Worm (Caenorhabditis elegans): Measurements from ENCODE around the gene cisd-3.1.
A peak's percentile ranks its signal among the peaks of the same experiment; 100 is the strongest.

The cisd-3.1 gene

DNA sequence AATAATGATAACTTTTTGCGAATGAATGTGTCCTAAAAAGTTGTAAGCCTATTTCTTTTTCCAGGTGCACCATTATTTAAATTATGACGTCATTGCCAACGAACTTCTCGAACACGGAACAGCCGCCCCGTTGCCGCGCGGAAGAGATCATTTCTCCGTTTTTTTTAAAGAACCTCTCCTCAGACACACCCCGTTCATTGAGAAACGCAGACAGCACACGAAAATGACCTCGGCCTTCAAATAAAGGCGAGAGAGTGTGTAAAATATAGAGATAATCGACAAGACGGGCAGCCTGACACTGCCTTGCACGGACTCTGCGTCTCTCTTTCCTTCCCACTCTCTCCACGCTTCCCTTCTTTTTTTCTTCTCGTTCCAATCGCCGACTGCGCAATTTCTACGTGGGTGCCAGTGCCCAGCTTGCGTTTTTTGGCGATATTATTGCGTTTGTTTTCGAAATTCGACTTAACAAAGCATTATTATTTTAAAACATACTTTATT, 17.8 kb downstream of the cisd-3.1 start (continued):
- no peak for TF ChIP-seq attf-3 (GFP tag; conservative IDR thresholded peaks at IDR 0.05)
- no peak for TF ChIP-seq lir-1 (GFP tag; conservative IDR thresholded peaks at IDR 0.05)
- no peak for TF ChIP-seq fkh-3 (tag; optimal IDR thresholded peaks at IDR 0.05)

DNA sequence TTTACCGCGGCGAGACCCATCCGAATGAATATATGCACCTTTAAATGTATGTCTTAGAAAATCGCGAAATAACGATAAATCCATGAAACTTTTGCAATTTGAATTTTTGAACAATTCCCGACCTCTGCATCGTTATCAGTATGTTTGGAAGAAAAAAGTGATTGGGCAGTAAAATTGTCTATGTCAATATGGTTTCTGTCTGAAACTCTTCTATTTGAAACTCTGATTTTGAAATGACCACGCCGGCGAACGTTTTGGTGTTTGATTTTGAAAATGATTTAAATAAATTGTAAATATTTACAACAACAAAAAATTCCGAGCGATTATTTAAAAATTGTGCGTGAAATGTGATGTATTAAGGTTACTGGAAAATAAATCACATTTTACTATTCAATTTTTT, 18.6 kb downstream of the cisd-3.1 start:
- TF ChIP-seq ceh-40 (GFP tag; IDR thresholded peaks at IDR 0.05) (no peak), nhr-80 (tag; optimal IDR thresholded peaks at IDR 0.05) (peak; percentile 43)

DNA sequence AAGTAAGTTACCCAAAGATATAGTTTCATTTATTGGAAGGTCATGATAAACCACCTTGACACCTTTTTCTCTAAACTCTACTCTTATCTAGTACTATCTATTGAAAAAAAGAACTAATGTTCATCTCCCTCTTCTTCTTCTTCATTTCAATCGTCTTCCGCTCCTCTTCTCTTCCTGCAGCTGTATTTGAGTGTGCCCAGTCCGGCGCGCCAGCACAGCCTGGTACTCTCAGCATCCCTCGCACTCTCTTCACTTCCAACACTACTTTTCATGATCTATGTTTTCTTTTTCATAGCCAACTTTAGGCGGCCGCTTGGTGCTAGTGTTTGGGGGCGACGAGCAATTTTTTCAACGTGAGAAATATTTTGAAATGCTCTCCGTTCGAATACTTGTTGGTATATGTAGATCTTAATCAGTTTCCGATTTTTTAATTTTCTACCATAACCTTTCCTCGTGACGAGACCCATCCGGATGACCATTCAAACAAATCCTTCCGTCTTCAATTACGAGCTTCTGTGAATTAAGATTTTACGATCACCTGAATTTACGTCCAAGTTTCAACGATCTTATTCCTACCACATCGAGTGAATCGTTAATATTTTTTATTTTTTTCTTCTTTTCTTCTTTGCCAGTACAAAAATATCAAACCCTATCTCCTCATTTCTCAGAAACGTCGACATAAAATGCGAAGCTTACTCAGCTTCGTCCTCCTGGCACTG, 19.5 kb downstream of the cisd-3.1 start, which contains the start of gene pan-1:
pan-1 (plus strand) TSS at position 669 of the 719 bp plus-strand sequence.
- TF ChIP-seq hmg-1.2 (GFP tag; IDR thresholded peaks at IDR 0.05), result peak; percentile 76; the same call in 1 of the 2 replicates
- no peak for TF ChIP-seq ekl-4 (GFP tag; IDR thresholded peaks at IDR 0.05)
- no peak for TF ChIP-seq ceh-58 (GFP tag; IDR thresholded peaks at IDR 0.05)
- no peak for TF ChIP-seq cebp-1 (GFP tag; IDR thresholded peaks at IDR 0.05)
- TF ChIP-seq cebp-1 (tag; optimal IDR thresholded peaks at IDR 0.05), result peak; percentile 34
- TF ChIP-seq aptf-3 (GFP tag; IDR thresholded peaks at IDR 0.05), result no peak
- TF ChIP-seq mel-28 (tag; optimal IDR thresholded peaks at IDR 0.05; ENCODE audit: borderline replicate concordance), result no peak
- TF ChIP-seq ceh-40 (GFP tag; IDR thresholded peaks at IDR 0.05), result no peak
- TF ChIP-seq zfh-2 (GFP tag; conservative IDR thresholded peaks at IDR 0.05), result peak; percentile 62
- no peak for TF ChIP-seq F33H1.4 (GFP tag; IDR thresholded peaks at IDR 0.05)
- no peak for TF ChIP-seq egl-18 (GFP tag; IDR thresholded peaks at IDR 0.05)
- TF ChIP-seq somi-1 (GFP tag; optimal IDR thresholded peaks at IDR 0.05), result no peak
- peak; percentile 48 for TF ChIP-seq nhr-80 (tag; optimal IDR thresholded peaks at IDR 0.05)
- 0 out of 2 replicates have a peak, but pooled peaks have one; percentile 11 for TF ChIP-seq egrh-3 (GFP tag; IDR thresholded peaks at IDR 0.05)
- TF ChIP-seq mxl-1 (tag; optimal IDR thresholded peaks at IDR 0.05), result no peak

DNA sequence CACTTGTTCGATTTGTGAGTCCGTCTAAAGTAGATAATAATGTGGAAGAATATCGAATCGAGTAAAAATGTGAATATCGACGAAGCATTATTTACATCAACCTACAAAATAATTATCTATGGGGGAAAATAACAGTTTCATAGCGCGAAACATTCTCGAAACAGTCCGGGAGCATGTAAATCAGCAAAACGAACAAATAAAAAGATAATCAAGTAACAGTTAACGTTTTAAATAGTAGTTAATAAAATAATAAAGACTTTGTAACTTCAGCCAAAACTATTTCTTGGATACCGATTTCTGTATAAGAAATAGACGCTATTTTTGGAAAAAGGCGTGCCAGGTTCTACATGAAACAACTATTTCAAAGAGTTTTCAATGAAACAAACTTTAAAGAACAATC, 25.3 kb downstream of the cisd-3.1 start, which contains the start of gene mlcd-1:
mlcd-1 (minus strand) TSS at position 101 of the 400 bp plus-strand sequence.
- TF ChIP-seq ceh-58 (GFP tag; IDR thresholded peaks at IDR 0.05) (no peak), F33H1.4 (GFP tag; IDR thresholded peaks at IDR 0.05) (no peak), Y53G8AR.9 (GFP tag; conservative IDR thresholded peaks at IDR 0.05) (no peak), ama-1 (optimal IDR thresholded peaks at IDR 0.05) (no peak), ama-1 (GFP tag; optimal IDR thresholded peaks at IDR 0.05) (no peak), lin-40 (tag; optimal IDR thresholded peaks at IDR 0.05) (no peak), hmg-20 (GFP tag; IDR thresholded peaks at IDR 0.05) (no peak), Y79H2A.3 (GFP tag; conservative IDR thresholded peaks at IDR 0.05) (no peak), somi-1 (GFP tag; optimal IDR thresholded peaks at IDR 0.05) (no peak), F49E8.2 (tag; optimal IDR thresholded peaks at IDR 0.05; ENCODE audit: insufficient read depth) (no peak)

DNA sequence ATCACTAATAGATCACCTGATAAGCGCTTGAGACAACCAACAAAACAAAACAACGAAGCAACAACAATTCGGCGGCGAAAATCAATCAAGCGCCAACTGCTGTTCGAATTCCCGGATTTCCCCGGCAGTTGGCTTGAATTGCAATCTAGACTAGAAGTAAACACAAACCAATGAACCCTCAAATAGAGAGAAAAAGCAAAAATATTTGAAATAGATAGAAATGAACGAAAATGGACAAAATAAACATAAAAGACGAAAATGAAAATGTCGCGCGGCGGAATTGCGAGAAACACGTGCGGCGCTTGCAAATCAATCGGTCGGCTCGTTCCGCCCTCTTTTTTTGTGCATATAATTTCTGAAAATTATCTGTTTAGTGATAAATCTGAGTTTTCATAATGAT, 25.8 kb downstream of the cisd-3.1 start, which contains the start of gene idhg-1:
idhg-1 (plus strand) TSS at position 343 of the 400 bp plus-strand sequence.
- no peak for TF ChIP-seq nhr-179 (tag; optimal IDR thresholded peaks at IDR 0.05)
- TF ChIP-seq attf-5 (GFP tag; optimal IDR thresholded peaks at IDR 0.05), result peak; percentile 78
- TF ChIP-seq chd-7 (tag; optimal IDR thresholded peaks at IDR 0.05), result no peak
- no peak for TF ChIP-seq sdz-38 (tag; optimal IDR thresholded peaks at IDR 0.05)
- TF ChIP-seq nhr-120 (GFP tag; IDR thresholded peaks at IDR 0.05), result no peak
- peak; percentile 59; the same call in 1 of the 2 replicates for TF ChIP-seq F33H1.4 (GFP tag; IDR thresholded peaks at IDR 0.05)
- no peak for TF ChIP-seq ceh-58 (GFP tag; IDR thresholded peaks at IDR 0.05)
- TF ChIP-seq snpc-1.3 (tag; optimal IDR thresholded peaks at IDR 0.05; ENCODE audit: insufficient read depth), result peak; percentile 50
- no peak for TF ChIP-seq snpc-1.1 (tag; optimal IDR thresholded peaks at IDR 0.05; ENCODE audit: insufficient read depth)
- no peak for TF ChIP-seq gei-17 (GFP tag; optimal IDR thresholded peaks at IDR 0.05)
- TF ChIP-seq mxl-1 (tag; optimal IDR thresholded peaks at IDR 0.05), result no peak
- peak; percentile 8 for TF ChIP-seq F22D6.2 (tag; optimal IDR thresholded peaks at IDR 0.05)
- TF ChIP-seq B0336.3 (GFP tag; IDR thresholded peaks at IDR 0.05), result no peak; the same call in 1 of the 2 replicates
- TF ChIP-seq Y79H2A.3 (GFP tag; conservative IDR thresholded peaks at IDR 0.05), result no peak
- peak; percentile 63; the same call in 1 of the 2 replicates for TF ChIP-seq rcor-1 (GFP tag; IDR thresholded peaks at IDR 0.05)
- peak; percentile 7 for TF ChIP-seq zim-3 (tag; optimal IDR thresholded peaks at IDR 0.05)
- TF ChIP-seq lin-26 (GFP tag; IDR thresholded peaks at IDR 0.05), result no peak
- no peak for TF ChIP-seq C17E4.6 (GFP tag; IDR thresholded peaks at IDR 0.05)
- 0 out of 2 replicates have a peak, but pooled peaks have one; percentile 64 for TF ChIP-seq hmg-20 (GFP tag; IDR thresholded peaks at IDR 0.05)
- no peak for TF ChIP-seq ceh-79 (tag; optimal IDR thresholded peaks at IDR 0.05)
